Fruit fly (Drosophila melanogaster): ENCODE data around the gene CG17104.

Gene CG17104

DNA sequence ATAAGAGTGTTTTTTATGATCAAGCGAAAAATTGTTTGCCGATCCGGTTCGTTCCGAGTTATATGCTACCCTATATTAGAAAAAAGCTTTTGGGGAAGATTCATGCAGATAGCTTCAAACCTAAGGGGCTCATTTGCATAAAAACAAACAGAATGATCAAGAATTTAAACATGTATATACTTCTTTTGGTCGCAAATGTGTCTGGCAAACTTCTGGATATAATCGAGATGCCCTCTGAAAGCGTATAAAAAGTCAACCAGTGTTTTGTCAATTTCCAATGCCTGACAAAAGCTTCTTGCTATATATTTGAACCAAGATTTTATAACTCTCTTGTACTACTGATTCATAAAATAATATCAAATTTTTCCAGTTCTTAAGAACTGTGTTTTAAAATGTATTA is 8.7 kb downstream of the CG17104 start (continued):
- TF ChIP-seq pho (GFP tag; optimal IDR thresholded peaks at IDR 0.05) (peak; percentile 17), stc (GFP tag; IDR thresholded peaks at IDR 0.05) (no peak), D (optimal IDR thresholded peaks at IDR 0.05) (no peak), D (GFP tag; optimal IDR thresholded peaks at IDR 0.05) (no peak), CG2678 (tag; optimal IDR thresholded peaks at IDR 0.05) (peak; percentile 19), dpn (GFP tag; optimal IDR thresholded peaks at IDR 0.05) (no peak), CG15011 (GFP tag; optimal IDR thresholded peaks at IDR 0.05) (no peak), HLH4C (GFP tag; IDR thresholded peaks at IDR 0.05; ENCODE audit: partially characterized antibody) (no peak), CG12942 (GFP tag; optimal IDR thresholded peaks at IDR 0.05) (no peak), chif (GFP tag; optimal IDR thresholded peaks at IDR 0.05) (no peak), CG13296 (GFP tag; optimal IDR thresholded peaks at IDR 0.05) (no peak), Dbx (GFP tag; IDR thresholded peaks at IDR 0.05) (0 out of 3 replicates have a peak, but pooled peaks have one; percentile 15), tgo (GFP tag; IDR thresholded peaks at IDR 0.05) (no peak), Blimp-1 (GFP tag; optimal IDR thresholded peaks at IDR 0.05) (no peak), wor (GFP tag; IDR thresholded peaks at IDR 0.05) (no peak), CG11085 (GFP tag; IDR thresholded peaks at IDR 0.05) (no peak), Med (GFP tag) (peak; percentile 62), CG17802 (tag; optimal IDR thresholded peaks at IDR 0.05) (no peak), bcd (GFP tag; optimal IDR thresholded peaks at IDR 0.05) (no peak), lmd (GFP tag; IDR thresholded peaks at IDR 0.05) (peak; percentile 14; the same call in 1 of the 2 replicates), CG3726 (GFP tag; IDR thresholded peaks at IDR 0.05) (no peak), gfzf (GFP tag; optimal IDR thresholded peaks at IDR 0.05) (no peak), tll (GFP tag; optimal IDR thresholded peaks at IDR 0.05) (no peak), CG6272 (GFP tag; IDR thresholded peaks at IDR 0.05) (no peak), CG11696 (GFP tag; IDR thresholded peaks at IDR 0.05) (no peak), danr (GFP tag; IDR thresholded peaks at IDR 0.05) (no peak), zen2 (GFP tag; IDR thresholded peaks at IDR 0.05; ENCODE audit: partially characterized antibody) (no peak), CTCF (GFP tag; optimal IDR thresholded peaks at IDR 0.05) (no peak), CG34422 (GFP tag; IDR thresholded peaks at IDR 0.05) (no peak), B-H2 (GFP tag; optimal IDR thresholded peaks at IDR 0.05) (no peak), CG8388 (GFP tag; optimal IDR thresholded peaks at IDR 0.05) (no peak), Adf1 (GFP tag; IDR thresholded peaks at IDR 0.05) (no peak), CG10565 (GFP tag; optimal IDR thresholded peaks at IDR 0.05) (no peak), cwo (GFP tag; optimal IDR thresholded peaks at IDR 0.05) (no peak), btn (GFP tag; optimal IDR thresholded peaks at IDR 0.05) (no peak), Dek (tag; optimal IDR thresholded peaks at IDR 0.05) (no peak), CG10274 (GFP tag; optimal IDR thresholded peaks at IDR 0.05) (no peak), trem (tag; optimal IDR thresholded peaks at IDR 0.05) (no peak), CG3163 (GFP tag; optimal IDR thresholded peaks at IDR 0.05) (no peak), jigr1 (GFP tag; IDR thresholded peaks at IDR 0.05) (no peak), nerfin-1 (tag; optimal IDR thresholded peaks at IDR 0.05) (no peak), Elba2 (GFP tag; optimal IDR thresholded peaks at IDR 0.05) (no peak), MTF-1 (GFP tag; optimal IDR thresholded peaks at IDR 0.05; ENCODE audit: borderline replicate concordance) (no peak), CG10209 (GFP tag; optimal IDR thresholded peaks at IDR 0.05) (peak; percentile 5), yki (optimal IDR thresholded peaks at IDR 0.05) (no peak), CG34376 (GFP tag; optimal IDR thresholded peaks at IDR 0.05) (no peak), peb (GFP tag; IDR thresholded peaks at IDR 0.05) (no peak), CG10321 (GFP tag; IDR thresholded peaks at IDR 0.05) (no peak), Eip74EF (GFP tag; optimal IDR thresholded peaks at IDR 0.05) (no peak), dysf (GFP tag; IDR thresholded peaks at IDR 0.05) (0 out of 3 replicates have a peak, but pooled peaks have one; percentile 14), Abd-B (GFP tag; optimal IDR thresholded peaks at IDR 0.05) (peak; percentile 33), CG2199 (GFP tag; IDR thresholded peaks at IDR 0.05) (no peak)
